Worm (Caenorhabditis elegans): ENCODE measurements around the gene B0334.5.

B0334.5 gene

DNA sequence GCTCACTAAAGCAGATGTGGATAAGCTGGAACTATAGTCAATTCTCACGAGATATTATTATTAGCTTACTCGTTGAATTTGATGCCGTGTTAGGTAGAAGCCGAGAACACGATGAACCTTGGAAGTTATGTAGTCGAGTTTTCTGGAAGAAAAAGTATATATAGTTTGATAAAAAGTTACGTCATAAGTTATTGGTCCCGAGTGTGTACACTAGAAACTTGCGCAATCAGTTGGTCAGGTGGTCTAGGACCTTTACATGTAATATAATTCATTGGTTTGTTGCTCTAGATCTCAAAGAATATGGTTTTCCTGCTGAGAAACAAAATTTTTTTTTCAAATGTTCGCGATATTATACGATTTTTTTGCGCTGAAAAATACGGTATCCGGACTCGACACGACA, 38.5 kb downstream of the B0334.5 start:
- TF ChIP-seq aly-2 (tag; optimal IDR thresholded peaks at IDR 0.05) (no peak), ceh-16 (tag; optimal IDR thresholded peaks at IDR 0.05) (no peak), unc-62 (GFP tag; optimal IDR thresholded peaks at IDR 0.05) (no peak), alr-1 (tag; optimal IDR thresholded peaks at IDR 0.05) (no peak), ztf-4 (tag; optimal IDR thresholded peaks at IDR 0.05) (no peak), gmeb-1 (tag; optimal IDR thresholded peaks at IDR 0.05) (no peak), nhr-237 (tag; optimal IDR thresholded peaks at IDR 0.05) (no peak), nhr-23 (tag; optimal IDR thresholded peaks at IDR 0.05) (no peak), crh-2 (tag; optimal IDR thresholded peaks at IDR 0.05) (no peak), C34F6.9 (tag; optimal IDR thresholded peaks at IDR 0.05) (no peak), unc-39 (tag; optimal IDR thresholded peaks at IDR 0.05) (no peak), peb-1 (tag; optimal IDR thresholded peaks at IDR 0.05) (no peak), nhr-77 (tag; optimal IDR thresholded peaks at IDR 0.05) (no peak), blmp-1 (tag; optimal IDR thresholded peaks at IDR 0.05; ENCODE audit: insufficient read depth) (no peak), lin-39 (tag; optimal IDR thresholded peaks at IDR 0.05) (no peak), nhr-129 (tag; optimal IDR thresholded peaks at IDR 0.05) (no peak), nhr-10 (tag; optimal IDR thresholded peaks at IDR 0.05) (no peak)

DNA sequence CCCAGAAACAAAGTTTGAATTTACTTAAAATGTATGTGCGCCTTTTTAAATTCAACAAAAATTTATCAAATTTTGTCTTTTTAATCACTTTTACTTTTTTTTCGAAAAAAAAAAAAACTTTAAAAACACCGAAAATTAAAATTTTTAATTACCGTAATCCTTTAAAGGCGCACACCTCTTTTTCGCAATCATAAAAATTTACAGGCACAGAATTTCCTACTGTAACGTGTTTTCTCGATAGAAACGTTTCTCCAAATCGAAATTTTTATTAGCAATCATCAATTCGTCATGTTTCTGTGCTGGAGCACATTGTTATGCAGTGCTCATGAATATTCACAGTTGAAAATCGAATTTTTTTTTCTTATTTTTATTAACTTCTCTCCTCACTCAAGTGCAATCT, 39.0 kb downstream of the B0334.5 start:
- no peak for TF ChIP-seq sma-3 (GFP tag; optimal IDR thresholded peaks at IDR 0.05)

DNA sequence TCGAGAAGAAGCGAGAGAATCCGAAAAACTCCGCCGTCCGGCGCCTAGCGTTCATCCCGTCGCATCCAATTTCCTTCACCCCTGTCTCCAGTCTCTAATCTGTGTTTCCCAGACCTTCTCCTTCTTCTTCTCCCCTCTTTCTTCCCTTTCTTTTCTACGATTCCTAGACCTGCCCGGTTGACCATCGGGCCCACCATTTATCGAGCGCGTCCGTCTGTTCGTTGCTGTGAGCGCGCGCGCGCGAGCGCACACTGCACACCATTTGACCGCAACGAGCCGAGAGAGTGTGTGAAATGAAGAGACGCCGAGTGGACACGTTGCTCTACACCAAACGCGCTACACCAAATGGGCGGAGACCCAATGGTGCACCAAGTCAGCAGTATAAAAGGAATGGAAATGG, 39.6 kb downstream of the B0334.5 start:
- TF ChIP-seq nhr-25 (tag; optimal IDR thresholded peaks at IDR 0.05) (no peak), unc-55 (GFP tag; optimal IDR thresholded peaks at IDR 0.05) (no peak), skn-1 (tag; optimal IDR thresholded peaks at IDR 0.05) (no peak), mab-5 (tag; optimal IDR thresholded peaks at IDR 0.05) (no peak), sem-4 (tag; optimal IDR thresholded peaks at IDR 0.05) (no peak), egl-27 (tag; optimal IDR thresholded peaks at IDR 0.05) (no peak), unc-62 (GFP tag; optimal IDR thresholded peaks at IDR 0.05) (no peak), fos-1 (tag; optimal IDR thresholded peaks at IDR 0.05) (no peak), nhr-12 (tag; optimal IDR thresholded peaks at IDR 0.05) (no peak)

DNA sequence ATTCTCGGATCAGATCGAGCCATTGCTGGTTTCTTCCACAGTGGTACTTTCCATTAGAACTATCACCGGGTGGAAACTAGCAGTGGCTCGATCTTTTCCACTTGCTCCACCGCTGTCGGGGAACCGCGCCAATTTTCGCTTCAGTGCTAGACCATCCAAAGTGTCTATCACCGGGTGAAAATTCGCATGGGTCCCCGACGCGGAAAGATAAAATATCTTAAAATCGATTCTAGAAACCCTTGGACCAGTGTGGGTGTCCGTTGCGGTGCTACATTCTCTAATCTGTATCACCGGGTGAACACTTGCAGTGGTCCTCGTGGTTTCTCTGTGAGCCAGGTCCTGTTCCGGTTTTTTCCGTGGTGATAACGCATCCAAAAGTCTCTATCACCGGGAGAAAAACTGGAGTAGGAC, 40.1 kb downstream of the B0334.5 start:
- TF ChIP-seq Y55F3AM.14 (GFP tag; optimal IDR thresholded peaks at IDR 0.05) = no peak
- no peak for TF ChIP-seq nhr-77 (tag; optimal IDR thresholded peaks at IDR 0.05)
- no peak for TF ChIP-seq nhr-25 (tag; optimal IDR thresholded peaks at IDR 0.05)
- no peak for TF ChIP-seq unc-62 (GFP tag; optimal IDR thresholded peaks at IDR 0.05)
- no peak for TF ChIP-seq nhr-6 (tag; optimal IDR thresholded peaks at IDR 0.05)
- TF ChIP-seq snpc-4 (tag; optimal IDR thresholded peaks at IDR 0.05) = no peak
- TF ChIP-seq ceh-16 (tag; optimal IDR thresholded peaks at IDR 0.05) = no peak
- TF ChIP-seq skn-1 (tag; optimal IDR thresholded peaks at IDR 0.05) = no peak
- TF ChIP-seq mab-5 (tag; optimal IDR thresholded peaks at IDR 0.05) = no peak
- TF ChIP-seq R02D3.7 (tag; optimal IDR thresholded peaks at IDR 0.05) = no peak
- no peak for TF ChIP-seq sem-4 (tag; optimal IDR thresholded peaks at IDR 0.05)
- no peak for TF ChIP-seq mbf-1 (tag; optimal IDR thresholded peaks at IDR 0.05)
- TF ChIP-seq lin-13 (GFP tag; optimal IDR thresholded peaks at IDR 0.05) = no peak
- TF ChIP-seq dmd-4 (tag; optimal IDR thresholded peaks at IDR 0.05) = no peak
- no peak for TF ChIP-seq elt-1 (tag; optimal IDR thresholded peaks at IDR 0.05)

DNA sequence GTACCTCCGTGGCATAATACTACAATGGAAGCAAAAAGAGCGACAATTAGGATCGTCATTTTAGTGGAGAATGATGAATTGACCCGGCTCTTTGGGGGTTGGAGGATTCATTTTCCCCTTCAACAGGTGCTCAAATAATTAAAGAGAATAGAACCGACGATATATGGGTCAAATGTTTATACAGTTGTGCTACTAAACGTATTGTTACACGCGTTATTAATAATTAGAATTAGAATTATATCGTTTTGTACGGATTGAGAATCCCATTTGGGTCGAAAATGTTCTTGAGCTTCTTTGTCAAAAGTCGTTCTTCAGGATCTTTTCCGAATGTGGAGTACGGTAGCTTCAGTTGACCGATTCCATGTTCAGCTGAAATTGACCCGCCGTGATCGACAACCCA, 41.3 kb downstream of the B0334.5 start, which contains the start of gene Y62F5A.9:
Gene Y62F5A.9 (minus strand): TSS at position 101 of the 400 bp plus-strand sequence.
- TF ChIP-seq nhr-25 (tag; optimal IDR thresholded peaks at IDR 0.05) (no peak), nhr-237 (tag; optimal IDR thresholded peaks at IDR 0.05) (no peak), nhr-11 (tag; optimal IDR thresholded peaks at IDR 0.05) (no peak), lin-13 (GFP tag; optimal IDR thresholded peaks at IDR 0.05) (no peak), sma-3 (GFP tag; optimal IDR thresholded peaks at IDR 0.05) (no peak), gmeb-1 (tag; optimal IDR thresholded peaks at IDR 0.05) (no peak), nhr-12 (tag; optimal IDR thresholded peaks at IDR 0.05) (no peak), egl-27 (tag; optimal IDR thresholded peaks at IDR 0.05) (no peak), C34F6.9 (tag; optimal IDR thresholded peaks at IDR 0.05) (no peak), nhr-10 (tag; optimal IDR thresholded peaks at IDR 0.05) (no peak), Y55F3AM.14 (GFP tag; optimal IDR thresholded peaks at IDR 0.05) (no peak), nhr-23 (tag; optimal IDR thresholded peaks at IDR 0.05) (no peak), zag-1 (tag; optimal IDR thresholded peaks at IDR 0.05) (no peak), fos-1 (tag; optimal IDR thresholded peaks at IDR 0.05) (no peak), unc-55 (GFP tag; optimal IDR thresholded peaks at IDR 0.05) (no peak), elt-1 (tag; optimal IDR thresholded peaks at IDR 0.05) (no peak), lsy-2 (tag; optimal IDR thresholded peaks at IDR 0.05) (no peak)

Data from whole organism, L2 larva.